Worm (Caenorhabditis elegans) whole organism, L1 larva: ENCODE results near the gene F11D5.1.

Experiments used
- C04F5.9 ChIP-seq: sonication (generic microtip); optimal IDR thresholded peaks from 2 replicates; lab custom pipeline; 2016; ENCODE audit warnings: missing genetic modification characterization, missing compliant biosample characterization
- C16A3.4 ChIP-seq: fragments of 150-350 bp; optimal IDR thresholded peaks from 2 replicates; lab custom pipeline; 2014; ENCODE audit warnings: missing biosample characterization, missing genetic modification characterization
- aha-1 ChIP-seq: fragments of 150-350 bp; optimal IDR thresholded peaks from 2 replicates; lab custom pipeline; 2014; ENCODE audit warnings: missing biosample characterization, missing genetic modification characterization
- blmp-1 ChIP-seq: fragments of 150-350 bp; optimal IDR thresholded peaks from 2 replicates; lab custom pipeline; 2014; ENCODE audit warnings: missing biosample characterization, missing genetic modification characterization
- ceh-82 ChIP-seq, 3 experiments: fragments of 150-350 bp in 1 of 3; sonication (generic microtip) in 2 of 3; optimal IDR thresholded peaks; 2 replicates each; lab custom pipeline; 2014 to 2017; ENCODE audit warnings: missing biosample characterization in 3 of 3, missing genetic modification characterization in 3 of 3
- efl-1 ChIP-seq, 4 experiments: fragments of 150-350 bp; optimal IDR thresholded peaks in 3 of 4; peaks in 1 of 4; 1 replicate in 1 of 4; 2 replicates in 3 of 4; lab custom pipeline; 2014; ENCODE audit warnings: missing biosample characterization in 2 of 4, missing genetic modification characterization in 2 of 4, missing genetic modification reagents in 2 of 4
- elt-2 ChIP-seq: sonication (generic microtip); optimal IDR thresholded peaks from 2 replicates; lab custom pipeline; 2016; ENCODE audit warnings: missing genetic modification characterization, mild to moderate bottlenecking, inconsistent platforms, missing compliant biosample characterization, missing genetic modification reagents
- elt-3 ChIP-seq, 6 experiments: fragments of 150-350 bp in 1 of 6; sonication (generic microtip); optimal IDR thresholded peaks; 2 replicates each; lab custom pipeline; 2017 to 2018; ENCODE audit warnings: missing biosample characterization in 6 of 6, missing genetic modification characterization in 6 of 6, inconsistent platforms in 1 of 6
- fkh-10 ChIP-seq: sonication (generic microtip); optimal IDR thresholded peaks from 2 replicates; lab custom pipeline; 2017; ENCODE audit warnings: missing biosample characterization, missing genetic modification reagents, missing genetic modification characterization
- fkh-4 ChIP-seq: sonication (generic microtip); optimal IDR thresholded peaks from 2 replicates; lab custom pipeline; 2016; ENCODE audit warnings: missing compliant biosample characterization, missing genetic modification characterization, borderline replicate concordance
- hlh-4 ChIP-seq: sonication (generic microtip); optimal IDR thresholded peaks from 2 replicates; lab custom pipeline; 2016; ENCODE audit warnings: mild to moderate bottlenecking, missing genetic modification characterization, missing compliant biosample characterization
- irx-1 ChIP-seq: sonication (generic microtip); optimal IDR thresholded peaks from 2 replicates; lab custom pipeline; 2016; ENCODE audit warnings: missing genetic modification characterization, missing compliant biosample characterization
- jun-1 ChIP-seq: fragments of 150-350 bp; optimal IDR thresholded peaks from 2 replicates; lab custom pipeline; 2014; ENCODE audit warnings: missing biosample characterization, missing genetic modification reagents, missing genetic modification characterization
- lin-14 ChIP-seq: fragments of 200-800 bp; sonication (Bioruptor generic); optimal IDR thresholded peaks from 2 replicates; lab custom pipeline; 2018; ENCODE audit warnings: mild to moderate bottlenecking, missing genetic modification characterization, moderate library complexity, missing compliant biosample characterization
- lin-35 ChIP-seq, 2 experiments: fragments of 150-350 bp; optimal IDR thresholded peaks; 2 replicates each; lab custom pipeline; 2014; ENCODE audit warnings: missing biosample characterization in 2 of 2, missing genetic modification characterization in 2 of 2, missing genetic modification reagents in 2 of 2
- lin-39 ChIP-seq: fragments of 150-350 bp; optimal IDR thresholded peaks from 2 replicates; lab custom pipeline; 2014; ENCODE audit warnings: missing biosample characterization, missing genetic modification reagents, missing genetic modification characterization
- lsy-2 ChIP-seq, 2 experiments: fragments of 150-350 bp; optimal IDR thresholded peaks; 2 replicates each; lab custom pipeline; 2014; ENCODE audit warnings: missing biosample characterization in 2 of 2, missing genetic modification characterization in 2 of 2
- mab-9 ChIP-seq: fragments of 200-800 bp; sonication (Bioruptor generic); IDR thresholded peaks from 2 replicates; pipeline ENCODE4 v1.3.6; 2022; ENCODE audit warnings: missing genetic modification reagents, missing genetic modification characterization, missing compliant biosample characterization
- mdl-1 ChIP-seq, 2 experiments: fragments of 150-350 bp; optimal IDR thresholded peaks; 2 replicates each; lab custom pipeline; 2014 to 2017; ENCODE audit warnings: missing biosample characterization in 2 of 2, missing genetic modification characterization in 2 of 2, inconsistent platforms in 1 of 2
- mef-2 ChIP-seq: fragments of 150-350 bp; optimal IDR thresholded peaks from 2 replicates; lab custom pipeline; 2014; ENCODE audit warnings: missing biosample characterization, missing genetic modification characterization
- mep-1 ChIP-seq: fragments of 150-350 bp; optimal IDR thresholded peaks from 2 replicates; lab custom pipeline; 2014; ENCODE audit warnings: missing biosample characterization, missing genetic modification characterization
- nhr-12 ChIP-seq: sonication (generic microtip); optimal IDR thresholded peaks from 2 replicates; lab custom pipeline; 2017; ENCODE audit warnings: missing biosample characterization, missing genetic modification characterization
- nhr-19 ChIP-seq: fragments of 200-800 bp; sonication (Bioruptor generic); conservative IDR thresholded peaks from 2 replicates; pipeline ENCODE4 v1.3.6; 2022; ENCODE audit warnings: missing genetic modification characterization, missing compliant biosample characterization
- nhr-20 ChIP-seq: sonication (generic microtip); optimal IDR thresholded peaks from 2 replicates; lab custom pipeline; 2016; ENCODE audit warnings: mild to moderate bottlenecking, missing genetic modification characterization, missing compliant biosample characterization
- nhr-28 ChIP-seq: fragments of 150-350 bp; optimal IDR thresholded peaks from 2 replicates; lab custom pipeline; 2014; ENCODE audit warnings: missing biosample characterization, missing genetic modification characterization
- nhr-47 ChIP-seq: sonication (generic microtip); optimal IDR thresholded peaks from 2 replicates; lab custom pipeline; 2016; ENCODE audit warnings: mild to moderate bottlenecking, missing genetic modification characterization, moderate library complexity, missing compliant biosample characterization
- nhr-71 ChIP-seq: sonication (generic microtip); optimal IDR thresholded peaks from 2 replicates; lab custom pipeline; 2016; ENCODE audit warnings: mild to moderate bottlenecking, missing genetic modification characterization, moderate library complexity, missing compliant biosample characterization
- nhr-85 ChIP-seq: sonication (generic microtip); peaks from one replicate; lab custom pipeline; 2016; ENCODE audit warnings: missing genetic modification characterization, inconsistent platforms, missing compliant biosample characterization
- nhr-90 ChIP-seq: sonication (generic microtip); optimal IDR thresholded peaks from 2 replicates; lab custom pipeline; 2016; ENCODE audit warnings: mild to moderate bottlenecking, missing genetic modification characterization, missing compliant biosample characterization; ENCODE audit not compliant: poor library complexity
- pag-3 ChIP-seq: sonication (generic microtip); optimal IDR thresholded peaks from 2 replicates; lab custom pipeline; 2017; ENCODE audit warnings: missing genetic modification characterization, mild to moderate bottlenecking, missing compliant biosample characterization, antibody characterized with exemption, borderline replicate concordance; ENCODE audit not compliant: insufficient read depth
- rnt-1 ChIP-seq: sonication (generic microtip); optimal IDR thresholded peaks from 2 replicates; lab custom pipeline; 2016; ENCODE audit warnings: mild to moderate bottlenecking, missing genetic modification characterization, moderate library complexity, missing compliant biosample characterization
- skn-1 ChIP-seq: fragments of 150-350 bp; optimal IDR thresholded peaks from 2 replicates; lab custom pipeline; 2014; ENCODE audit warnings: missing biosample characterization, missing genetic modification characterization
- snu-23 ChIP-seq: sonication (generic microtip); optimal IDR thresholded peaks from 2 replicates; lab custom pipeline; 2016; ENCODE audit warnings: missing genetic modification characterization, missing compliant biosample characterization
- sox-4 ChIP-seq: sonication (generic microtip); optimal IDR thresholded peaks from 2 replicates; lab custom pipeline; 2016; ENCODE audit warnings: missing genetic modification characterization, missing compliant biosample characterization
- tbx-2 ChIP-seq: sonication (generic microtip); optimal IDR thresholded peaks from 2 replicates; lab custom pipeline; 2016; ENCODE audit warnings: missing genetic modification characterization, missing compliant biosample characterization
- tlp-1 ChIP-seq: fragments of 150-350 bp; optimal IDR thresholded peaks from 2 replicates; lab custom pipeline; 2014; ENCODE audit warnings: missing biosample characterization, missing genetic modification characterization
- unc-130 ChIP-seq: fragments of 150-350 bp; optimal IDR thresholded peaks from 2 replicates; lab custom pipeline; 2017; ENCODE audit warnings: missing biosample characterization, missing genetic modification characterization, inconsistent platforms
- unc-86 ChIP-seq: sonication (generic microtip); optimal IDR thresholded peaks from 2 replicates; lab custom pipeline; 2016; ENCODE audit warnings: missing genetic modification characterization, missing compliant biosample characterization
- vab-15 ChIP-seq: sonication (generic microtip); optimal IDR thresholded peaks from 2 replicates; lab custom pipeline; 2017; ENCODE audit warnings: missing genotype, mild to moderate bottlenecking, missing genetic modification characterization, missing compliant biosample characterization
- ztf-4 ChIP-seq: fragments of 150-350 bp; optimal IDR thresholded peaks from 2 replicates; lab custom pipeline; 2014; ENCODE audit warnings: missing biosample characterization, missing genetic modification characterization

F11D5.1 gene

DNA sequence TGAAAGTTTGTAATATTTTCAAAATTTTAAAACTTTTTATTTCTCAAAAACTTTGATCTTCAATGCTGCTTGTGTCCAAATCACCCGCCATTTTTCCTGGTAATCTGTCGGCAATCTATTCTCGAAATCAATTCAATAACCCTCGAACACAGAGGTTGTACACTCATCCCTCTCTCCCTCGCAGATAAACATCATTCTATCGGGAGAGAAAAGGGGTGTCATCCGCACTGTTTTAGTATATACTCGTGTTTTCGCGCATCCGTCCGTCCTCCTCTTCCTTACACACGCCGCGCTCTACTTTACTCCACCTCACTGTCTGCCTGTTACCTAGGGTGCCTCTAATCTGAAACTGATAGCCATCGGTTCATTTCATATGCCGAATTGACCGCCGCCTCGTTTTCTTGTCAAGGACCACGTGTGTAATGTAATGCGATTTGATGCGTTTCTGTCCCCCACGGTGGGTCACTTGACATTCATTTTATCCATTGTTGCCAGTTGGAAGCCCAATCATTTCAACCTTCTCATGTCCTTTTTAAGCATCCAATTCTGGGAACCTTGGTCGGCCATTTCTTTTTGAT is 10.8 kb downstream of the F11D5.1 start:
- TF ChIP-seq snu-23: peak; percentile 7
- no peak for TF ChIP-seq fkh-10 (GFP tag; lab: Kevin White, UChicago)
- peak; percentile 49 for TF ChIP-seq nhr-85 (tag; lab: Kevin White, UChicago)
- no peak for TF ChIP-seq vab-15 (tag; lab: Kevin White, UChicago)
- TF ChIP-seq blmp-1 (tag; lab: Kevin White, UChicago): peak; percentile 9
- no peak for TF ChIP-seq fkh-4
- no peak for TF ChIP-seq mdl-1 (tag; optimal IDR thresholded peaks at IDR 0.05; lab: Kevin White, UChicago)
- TF ChIP-seq rnt-1: peak; percentile 15
- peak in 1 of 2 experiments; percentile 1 for TF ChIP-seq lin-35 (GFP tag; optimal IDR thresholded peaks at IDR 0.05; lab: Kevin White, UChicago)
- no peak for TF ChIP-seq ztf-4 (tag; lab: Kevin White, UChicago)
- no peak for TF ChIP-seq nhr-28 (tag; lab: Kevin White, UChicago)
- no peak for TF ChIP-seq elt-2 (tag; lab: Kevin White, UChicago)
- TF ChIP-seq lin-14: peak; percentile 48

DNA sequence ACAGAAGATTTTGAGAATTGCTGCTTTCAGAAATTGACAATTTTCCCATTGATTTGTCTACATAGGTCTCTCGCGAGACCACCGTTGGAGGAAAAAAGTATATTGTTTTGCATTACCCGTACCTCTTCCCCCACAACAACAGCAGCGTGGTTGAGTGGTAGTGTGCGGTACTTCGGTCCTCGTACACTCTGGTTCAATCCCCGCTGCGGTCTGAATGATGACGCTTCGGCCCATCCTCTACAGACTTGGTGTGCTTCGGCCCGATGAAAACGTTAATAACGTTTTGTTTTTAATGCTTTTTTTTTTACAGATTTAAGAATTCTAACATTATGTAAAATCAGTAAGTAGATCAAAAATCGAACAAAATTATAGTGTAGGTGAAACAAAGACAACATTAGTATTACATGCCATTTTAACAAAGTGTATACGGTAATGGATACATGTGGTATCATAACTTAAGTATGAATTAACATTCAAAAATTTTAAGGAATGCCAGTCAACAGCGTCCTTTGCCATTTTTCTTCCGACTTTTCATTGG is 15.0 kb downstream of the F11D5.1 start, which contains the start of gene ZK816.3:
ZK816.3 (plus strand) TSS at position 488 of the 538 bp plus-strand sequence.
- TF ChIP-seq elt-3 (tag; optimal IDR thresholded peaks at IDR 0.05; lab: Kevin White, UChicago): peak in 1 of 6 experiments; percentile 2
- peak; percentile 63 for TF ChIP-seq nhr-90 (tag; lab: Kevin White, UChicago)
- TF ChIP-seq nhr-20: peak; percentile 41
- TF ChIP-seq lsy-2 (tag; optimal IDR thresholded peaks at IDR 0.05; lab: Kevin White, UChicago): peak in 1 of 2 experiments; percentile 27
- TF ChIP-seq C16A3.4 (tag; lab: Kevin White, UChicago): peak; percentile 23
- TF ChIP-seq tlp-1 (tag; lab: Kevin White, UChicago): no peak
- peak; percentile 36 for TF ChIP-seq lin-14
- TF ChIP-seq nhr-19 (GFP tag; lab: Robert Waterston, UW): peak; percentile 30; the same call in 1 of the 2 replicates
- peak; percentile 41 for TF ChIP-seq nhr-47 (tag; lab: Kevin White, UChicago)
- TF ChIP-seq skn-1 (tag; lab: Kevin White, UChicago): peak; percentile 46
- TF ChIP-seq mdl-1 (tag; optimal IDR thresholded peaks at IDR 0.05; lab: Kevin White, UChicago): no peak
- TF ChIP-seq unc-130 (tag; lab: Kevin White, UChicago): peak; percentile 9
- no peak for TF ChIP-seq mab-9
- no peak for TF ChIP-seq vab-15 (tag; lab: Kevin White, UChicago)
- TF ChIP-seq snu-23: peak; percentile 58
- peak in 1 of 2 experiments; percentile 41 for TF ChIP-seq lin-35 (GFP tag; optimal IDR thresholded peaks at IDR 0.05; lab: Kevin White, UChicago)
- peak; percentile 36 for TF ChIP-seq nhr-71 (tag; lab: Kevin White, UChicago)
- TF ChIP-seq rnt-1: peak; percentile 64
- TF ChIP-seq mep-1 (tag; lab: Kevin White, UChicago): peak; percentile 38
- no peak for TF ChIP-seq tbx-2 (tag; lab: Kevin White, UChicago)

DNA sequence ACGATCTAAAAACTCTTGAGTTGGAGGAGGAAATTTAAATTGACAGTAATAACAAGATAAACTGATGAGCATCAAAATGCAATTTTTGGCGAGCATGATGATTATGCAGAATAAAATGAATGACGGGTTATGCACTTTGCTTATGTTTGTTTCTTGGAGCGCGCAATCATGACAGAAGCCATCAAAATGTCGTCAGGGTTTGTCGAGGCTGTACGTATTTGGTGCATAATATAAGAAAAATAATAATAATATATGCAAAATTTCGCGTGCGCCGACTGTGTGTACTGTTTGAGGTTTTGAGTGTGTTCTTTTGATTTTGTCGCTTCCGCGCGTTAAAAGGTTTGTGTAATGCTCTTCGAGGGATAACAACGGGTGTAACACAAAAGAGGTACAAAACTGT is 17.4 kb downstream of the F11D5.1 start, which contains the start of gene nspg-4:
nspg-4 (minus strand) TSS at position 101 of the 400 bp plus-strand sequence.
- TF ChIP-seq mef-2 (tag; lab: Kevin White, UChicago): no peak
- no peak for TF ChIP-seq unc-86 (tag; lab: Kevin White, UChicago)
- no peak for TF ChIP-seq sox-4 (tag; lab: Kevin White, UChicago)
- no peak for TF ChIP-seq jun-1 (tag; lab: Kevin White, UChicago)
- no peak for TF ChIP-seq unc-130 (tag; lab: Kevin White, UChicago)
- no peak for TF ChIP-seq aha-1
- no peak for TF ChIP-seq pag-3 (tag; lab: Kevin White, UChicago)
- no peak for TF ChIP-seq tlp-1 (tag; lab: Kevin White, UChicago)
- no peak for TF ChIP-seq C04F5.9 (tag; lab: Kevin White, UChicago)
- TF ChIP-seq irx-1 (tag; lab: Kevin White, UChicago): no peak
- TF ChIP-seq hlh-4 (tag; lab: Kevin White, UChicago): no peak
- no peak for TF ChIP-seq nhr-20
- TF ChIP-seq mep-1 (tag; lab: Kevin White, UChicago): no peak
- no peak for TF ChIP-seq lin-39
- TF ChIP-seq ceh-82 (tag; optimal IDR thresholded peaks at IDR 0.05; lab: Kevin White, UChicago): no peak
- no peak for TF ChIP-seq efl-1 (optimal IDR thresholded peaks at IDR 0.05; lab: Kevin White, UChicago)
- no peak for TF ChIP-seq efl-1 (GFP tag; optimal IDR thresholded peaks at IDR 0.05 in 1 of 2; lab: Kevin White, UChicago)
- no peak for TF ChIP-seq nhr-12 (tag; lab: Kevin White, UChicago)
- no peak for TF ChIP-seq mab-9
- TF ChIP-seq fkh-10 (GFP tag; lab: Kevin White, UChicago): no peak
- TF ChIP-seq elt-2 (tag; lab: Kevin White, UChicago): no peak
- TF ChIP-seq, all 84 proteins: peak for 0
